Fruit fly (Drosophila melanogaster): ENCODE data around the gene TwdlY.

DNA sequence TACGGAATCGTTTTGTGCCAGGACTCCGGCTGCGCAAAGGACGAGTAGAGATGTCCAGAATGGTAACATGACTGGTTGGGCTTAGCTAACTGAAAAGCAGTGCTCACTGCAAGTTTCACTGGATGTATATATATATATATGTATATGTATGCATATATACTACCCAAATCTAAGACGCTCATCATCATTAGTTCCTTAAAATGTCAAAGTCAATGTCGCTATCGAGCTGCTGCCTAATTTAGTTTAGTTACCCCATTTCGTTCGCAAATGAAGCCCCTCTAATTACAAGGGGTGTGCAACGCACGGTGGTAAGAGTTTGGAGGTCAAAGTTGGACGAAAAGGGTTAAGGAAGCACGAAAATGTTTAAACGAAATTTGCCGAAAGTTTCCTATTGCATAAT is 34.7 kb upstream of the TwdlY start, which contains the start of gene CG9676:
- TF ChIP-seq hth (optimal IDR thresholded peaks at IDR 0.05) (no peak), Rfx (GFP tag; IDR thresholded peaks at IDR 0.05) (no peak), bbx (GFP tag; IDR thresholded peaks at IDR 0.05; ENCODE audit: partially characterized antibody) (no peak), MTF-1 (GFP tag; optimal IDR thresholded peaks at IDR 0.05; ENCODE audit: borderline replicate concordance) (no peak), gcm (GFP tag; optimal IDR thresholded peaks at IDR 0.05) (no peak), CG7745 (tag; optimal IDR thresholded peaks at IDR 0.05) (no peak), CG7357 (GFP tag; IDR thresholded peaks at IDR 0.05) (no peak), usp (GFP tag; optimal IDR thresholded peaks at IDR 0.05) (no peak), CG7556 (GFP tag; optimal IDR thresholded peaks at IDR 0.05) (no peak), peb (GFP tag; IDR thresholded peaks at IDR 0.05) (no peak), Optix (GFP tag; IDR thresholded peaks at IDR 0.05) (no peak), az2 (GFP tag; optimal IDR thresholded peaks at IDR 0.05) (no peak)

All from whole organism, embryonic.